Fruit fly (Drosophila melanogaster) whole organism, embryonic: ENCODE measurements around the gene dpr20.

Source experiments
- ATbp ChIP-seq: fragments of 200-800 bp; sonication (Bioruptor generic); optimal IDR thresholded peaks from 2 replicates; lab custom pipeline; 2017; ENCODE audit warnings: missing biosample characterization, mild to moderate bottlenecking, missing genetic modification characterization, missing genetic modification reagents
- Aef1 ChIP-seq: fragments of 200-800 bp; sonication (Bioruptor generic); IDR thresholded peaks from 3 replicates; pipeline ENCODE4 v1.3.6; 2022; ENCODE audit warnings: missing biosample characterization, missing genetic modification characterization
- CG10565 ChIP-seq: fragments of 200-800 bp; sonication (Bioruptor generic); optimal IDR thresholded peaks from 3 replicates; lab custom pipeline; 2016; ENCODE audit warnings: missing biosample characterization, mild to moderate bottlenecking, missing genetic modification characterization
- CG10959 ChIP-seq: fragments of 200-800 bp; sonication (Bioruptor generic); IDR thresholded peaks from 2 replicates; pipeline ENCODE4 v1.3.6; 2022; ENCODE audit warnings: missing biosample characterization, missing genetic modification characterization
- CG11504 ChIP-seq: fragments of 200-800 bp; sonication (Bioruptor generic); optimal IDR thresholded peaks from 3 replicates; lab custom pipeline; 2019; ENCODE audit warnings: missing biosample characterization, mild to moderate bottlenecking, missing genetic modification characterization, moderate library complexity
- CG15269 ChIP-seq: fragments of 200-800 bp; sonication (Bioruptor generic); optimal IDR thresholded peaks from 2 replicates; lab custom pipeline; 2018; ENCODE audit warnings: missing biosample characterization, mild to moderate bottlenecking, missing genetic modification characterization, moderate library complexity
- CG15479 ChIP-seq: fragments of 200-800 bp; sonication (Bioruptor generic); optimal IDR thresholded peaks from 3 replicates; lab custom pipeline; 2019; ENCODE audit warnings: missing biosample characterization, mild to moderate bottlenecking, missing genetic modification characterization, moderate library complexity
- CG17829 ChIP-seq: fragments of 200-800 bp; optimal IDR thresholded peaks from 2 replicates; lab custom pipeline; 2019; ENCODE audit warnings: missing biosample characterization, mild to moderate bottlenecking, missing genetic modification characterization, moderate library complexity
- CG1832 ChIP-seq: fragments of 200-800 bp; sonication (Bioruptor generic); optimal IDR thresholded peaks from 2 replicates; lab custom pipeline; 2017; ENCODE audit warnings: missing biosample characterization, mild to moderate bottlenecking, missing genetic modification characterization, inconsistent platforms
- CG2120 ChIP-seq: fragments of 200-800 bp; sonication (Bioruptor generic); optimal IDR thresholded peaks from 3 replicates; lab custom pipeline; 2016; ENCODE audit warnings: missing biosample characterization, missing genetic modification characterization
- CG43689 ChIP-seq: fragments of 200-800 bp; sonication (Bioruptor generic); IDR thresholded peaks from 2 replicates; pipeline ENCODE4 v1.3.6; 2022; ENCODE audit warnings: missing biosample characterization, missing genetic modification characterization
- CG4617 ChIP-seq: fragments of 200-800 bp; sonication (Bioruptor generic); optimal IDR thresholded peaks from 3 replicates; lab custom pipeline; 2016; ENCODE audit warnings: missing biosample characterization, missing genetic modification characterization, borderline replicate concordance
- CG6254 ChIP-seq: fragments of 200-800 bp; sonication (Bioruptor generic); optimal IDR thresholded peaks from 3 replicates; lab custom pipeline; 2017; ENCODE audit warnings: mild to moderate bottlenecking, missing biosample characterization, missing genetic modification reagents, missing genetic modification characterization
- CG6854 ChIP-seq: fragments of 200-800 bp; sonication (Bioruptor generic); optimal IDR thresholded peaks from 3 replicates; lab custom pipeline; 2017; ENCODE audit warnings: missing biosample characterization, mild to moderate bottlenecking, missing genetic modification characterization
- CG7786 ChIP-seq: fragments of 200-800 bp; sonication (Bioruptor generic); optimal IDR thresholded peaks from 2 replicates; lab custom pipeline; 2016; ENCODE audit warnings: missing biosample characterization, missing genetic modification characterization
- CG8290 ChIP-seq, 3 experiments: fragments of 200-800 bp; sonication (Bioruptor generic); optimal IDR thresholded peaks; 2 replicates each; lab custom pipeline; 2016 to 2019; ENCODE audit warnings: missing biosample characterization in 3 of 3, missing genetic modification characterization in 3 of 3, mild to moderate bottlenecking in 2 of 3, moderate library complexity in 1 of 3
- CG8478 ChIP-seq: fragments of >200 bp; optimal IDR thresholded peaks from 2 replicates; lab custom pipeline; 2018
- CG9876 ChIP-seq: fragments of 200-800 bp; sonication (Bioruptor generic); optimal IDR thresholded peaks from 2 replicates; lab custom pipeline; 2016; ENCODE audit warnings: missing biosample characterization, missing genetic modification characterization
- CrebB ChIP-seq: fragments of 200-800 bp; sonication (Bioruptor generic); optimal IDR thresholded peaks from 3 replicates; lab custom pipeline; 2018; ENCODE audit warnings: missing biosample characterization, mild to moderate bottlenecking, missing genetic modification characterization
- E2f1 ChIP-seq: fragments of 200-800 bp; sonication (Bioruptor generic); IDR thresholded peaks from 2 replicates; pipeline ENCODE4 v1.3.6; 2022; ENCODE audit warnings: missing biosample characterization, missing genetic modification characterization
- Ets65A ChIP-seq: fragments of 200-800 bp; sonication (Bioruptor generic); peaks from one replicate; lab custom pipeline; 2016; ENCODE audit warnings: missing biosample characterization, missing genetic modification characterization
- Ets97D ChIP-seq: fragments of 200-800 bp; sonication (Bioruptor generic); optimal IDR thresholded peaks from 3 replicates; lab custom pipeline; 2016; ENCODE audit warnings: missing biosample characterization, missing genetic modification characterization
- H15 ChIP-seq: fragments of 200-800 bp; sonication (Bioruptor generic); IDR thresholded peaks from 3 replicates; pipeline ENCODE4 v1.3.6; 2022; ENCODE audit warnings: missing biosample characterization, missing genetic modification characterization
- Kr ChIP-seq: fragments of 200-800 bp; sonication (Bioruptor generic); optimal IDR thresholded peaks from 2 replicates; lab custom pipeline; 2017; ENCODE audit warnings: missing biosample characterization, mild to moderate bottlenecking, missing genetic modification characterization
- Lpt ChIP-seq: fragments of >200 bp; optimal IDR thresholded peaks from 2 replicates; lab custom pipeline; 2018; ENCODE audit warnings: missing biosample characterization, missing genetic modification characterization
- Mad ChIP-seq: fragments of 200-800 bp; sonication (Bioruptor generic); optimal IDR thresholded peaks from 2 replicates; lab custom pipeline; 2016; ENCODE audit warnings: missing biosample characterization, missing genetic modification characterization
- NC2α ChIP-seq: fragments of 200-800 bp; sonication (Bioruptor generic); optimal IDR thresholded peaks from 2 replicates; lab custom pipeline; 2016; ENCODE audit warnings: missing biosample characterization, missing genetic modification characterization
- Nf-YC ChIP-seq: fragments of 200-800 bp; optimal IDR thresholded peaks from 3 replicates; lab custom pipeline; 2019; ENCODE audit warnings: missing biosample characterization, mild to moderate bottlenecking, missing genetic modification characterization, moderate library complexity
- Side ChIP-seq: fragments of 200-800 bp; sonication (Bioruptor generic); optimal IDR thresholded peaks from 2 replicates; lab custom pipeline; 2016; ENCODE audit warnings: missing biosample characterization, missing genetic modification characterization
- ap ChIP-seq: fragments of 200-800 bp; sonication (Bioruptor generic); IDR thresholded peaks from 2 replicates; pipeline ENCODE4 v1.3.6; 2022; ENCODE audit warnings: missing biosample characterization, missing genetic modification characterization
- ase ChIP-seq: fragments of 200-800 bp; sonication (Bioruptor generic); IDR thresholded peaks from 3 replicates; pipeline ENCODE4 v1.3.6; 2022; ENCODE audit warnings: missing biosample characterization, missing genetic modification characterization
- btn ChIP-seq: fragments of 200-800 bp; sonication (Bioruptor generic); optimal IDR thresholded peaks from 2 replicates; lab custom pipeline; 2016; ENCODE audit warnings: missing biosample characterization, missing genetic modification characterization
- cato ChIP-seq: fragments of 200-800 bp; sonication (Bioruptor generic); optimal IDR thresholded peaks from 2 replicates; lab custom pipeline; 2016; ENCODE audit warnings: missing biosample characterization, missing genetic modification characterization, borderline replicate concordance
- chm ChIP-seq: fragments of 200-800 bp; sonication (Bioruptor generic); IDR thresholded peaks from 2 replicates; pipeline ENCODE4 v1.3.6; 2022; ENCODE audit warnings: missing biosample characterization, missing genetic modification characterization
- dysf ChIP-seq: fragments of 200-800 bp; sonication (Bioruptor generic); IDR thresholded peaks from 3 replicates; pipeline ENCODE4 v1.3.6; 2022; ENCODE audit warnings: missing biosample characterization, missing genetic modification characterization
- exex ChIP-seq: fragments of 200-800 bp; sonication (Bioruptor generic); optimal IDR thresholded peaks from 4 replicates; lab custom pipeline; 2018; ENCODE audit warnings: missing biosample characterization, mild to moderate bottlenecking, missing genetic modification characterization, moderate library complexity
- kni ChIP-seq: fragments of 200-800 bp; sonication (Bioruptor generic); optimal IDR thresholded peaks from 3 replicates; lab custom pipeline; 2017; ENCODE audit warnings: mild to moderate bottlenecking, missing biosample characterization, missing genetic modification reagents, missing genetic modification characterization
- lmd ChIP-seq: fragments of 200-800 bp; sonication (Bioruptor generic); IDR thresholded peaks from 2 replicates; pipeline ENCODE4 v1.3.6; 2022; ENCODE audit warnings: missing biosample characterization, missing genetic modification characterization
- nom ChIP-seq: fragments of 200-800 bp; sonication (Bioruptor generic); optimal IDR thresholded peaks from 2 replicates; lab custom pipeline; 2017; ENCODE audit warnings: missing biosample characterization, missing genetic modification characterization, mild to moderate bottlenecking, moderate library complexity, missing genetic modification reagents
- org-1 ChIP-seq: fragments of 200-800 bp; sonication (Bioruptor generic); optimal IDR thresholded peaks from 2 replicates; lab custom pipeline; 2017; ENCODE audit warnings: missing biosample characterization, missing genetic modification characterization
- pan ChIP-seq, 4 experiments: fragments of >200 bp in 3 of 4; fragments of 200-800 bp in 1 of 4; sonication (Bioruptor generic) in 1 of 4; optimal IDR thresholded peaks in 3 of 4; IDR thresholded peaks in 1 of 4; 2 replicates each; pipeline versions ENCODE4 v1.3.6 to Lab custom; 2017 to 2022; ENCODE audit warnings: missing biosample characterization in 2 of 4, missing genetic modification characterization in 2 of 4, mixed read lengths in 1 of 4
- pb ChIP-seq: fragments of 200-800 bp; sonication (Bioruptor generic); optimal IDR thresholded peaks from 3 replicates; lab custom pipeline; 2016; ENCODE audit warnings: missing biosample characterization, missing genetic modification characterization
- row ChIP-seq: fragments of 200-800 bp; sonication (Bioruptor generic); IDR thresholded peaks from 3 replicates; pipeline ENCODE4 v1.3.6; 2022; ENCODE audit warnings: missing biosample characterization, missing genetic modification characterization
- tna ChIP-seq: fragments of 200-800 bp; sonication (Bioruptor generic); IDR thresholded peaks from 2 replicates; pipeline ENCODE4 v1.3.6; 2022; ENCODE audit warnings: missing biosample characterization, missing genetic modification characterization; ENCODE audit not compliant: partially characterized antibody
- toy ChIP-seq: fragments of 200-800 bp; sonication (Bioruptor generic); IDR thresholded peaks from 2 replicates; pipeline ENCODE4 v1.3.6; 2022; ENCODE audit warnings: missing biosample characterization, missing genetic modification characterization
- vfl ChIP-seq: fragments of 200-800 bp; sonication (Bioruptor generic); optimal IDR thresholded peaks from 2 replicates; lab custom pipeline; 2016; ENCODE audit warnings: missing biosample characterization, missing genetic modification characterization
- vnd ChIP-seq: fragments of 200-800 bp; sonication (Bioruptor generic); IDR thresholded peaks from 3 replicates; pipeline ENCODE4 v1.3.6; 2022; ENCODE audit warnings: missing biosample characterization, missing genetic modification characterization; ENCODE audit not compliant: partially characterized antibody
- wek ChIP-seq: fragments of 200-800 bp; sonication (Bioruptor generic); optimal IDR thresholded peaks from 3 replicates; lab custom pipeline; 2018; ENCODE audit warnings: missing biosample characterization, mild to moderate bottlenecking, missing genetic modification characterization, moderate library complexity

The dpr20 gene

dm6 chr3L:857063-858015, at the start of gene dpr20 (continued):
- peak; percentile 13 for TF ChIP-seq CG8290 (GFP tag; optimal IDR thresholded peaks at IDR 0.05; lab: Kevin White, UChicago)
- peak; percentile 28 to 95 for TF ChIP-seq CG8290 (tag; optimal IDR thresholded peaks at IDR 0.05; lab: Kevin White, UChicago)
- peak; percentile 96 for TF ChIP-seq Ets65A (GFP tag; lab: Kevin White, UChicago)
- peak; percentile 70 for TF ChIP-seq CG11504 (tag; lab: Kevin White, UChicago)
- TF ChIP-seq CrebB (tag; lab: Kevin White, UChicago), result peak; percentile 52
- peak; percentile 80 for TF ChIP-seq CG43689 (GFP tag; lab: Robert Waterston, UW)
- TF ChIP-seq CG10959 (GFP tag; lab: Robert Waterston, UW), result peak; percentile 36
- TF ChIP-seq btn, result peak; percentile 13
- TF ChIP-seq CG1832, result no peak
- TF ChIP-seq CG9876, result peak; percentile 39
- peak; percentile 76 for TF ChIP-seq Side
- no peak for TF ChIP-seq CG8478 (lab: Kevin White, UChicago)
- no peak for TF ChIP-seq Kr (GFP tag; lab: Kevin White, UChicago)
- TF ChIP-seq lmd (GFP tag; lab: Robert Waterston, UW), result peak; percentile 91
- no peak for TF ChIP-seq pan (optimal IDR thresholded peaks at IDR 0.05; lab: Kevin White, UChicago)
- TF ChIP-seq pan (GFP tag; optimal IDR thresholded peaks at IDR 0.05 in 1 of 2, IDR thresholded peaks at IDR 0.05 in 1 of 2), result peak in 1 of 2 experiments; percentile 93
- TF ChIP-seq Nf-YC (tag; lab: Kevin White, UChicago), result peak; percentile 32
- peak; percentile 49 for TF ChIP-seq org-1 (GFP tag; lab: Kevin White, UChicago)
- TF ChIP-seq chm (GFP tag; lab: Robert Waterston, UW), result peak; percentile 68
- TF ChIP-seq nom (GFP tag; lab: Kevin White, UChicago), result peak; percentile 59
- TF ChIP-seq Ets97D (GFP tag; lab: Kevin White, UChicago), result peak; percentile 35
- TF ChIP-seq CG15479, result no peak
- peak; percentile 91 for TF ChIP-seq dysf (GFP tag; lab: Robert Waterston, UW)
- no peak for TF ChIP-seq NC2α (GFP tag; lab: Kevin White, UChicago)
- TF ChIP-seq CG2120 (GFP tag; lab: Kevin White, UChicago), result peak; percentile 91
- no peak for TF ChIP-seq kni
- TF ChIP-seq vnd (GFP tag; lab: Robert Waterston, UW), result no peak
- peak; percentile 69 for TF ChIP-seq CG7786
- no peak for TF ChIP-seq CG6254 (GFP tag; lab: Kevin White, UChicago)
- peak; percentile 66; the same call in 1 of the 2 replicates for TF ChIP-seq toy (GFP tag; lab: Robert Waterston, UW)
- peak; percentile 59 for TF ChIP-seq CG17829 (tag; lab: Kevin White, UChicago)
- TF ChIP-seq ase (GFP tag; lab: Robert Waterston, UW), result peak; percentile 87
- peak; percentile 86 for TF ChIP-seq Aef1 (GFP tag; lab: Robert Waterston, UW)
- TF ChIP-seq exex (tag; lab: Kevin White, UChicago), result peak; percentile 46
- TF ChIP-seq wek, result peak; percentile 40
- peak; percentile 93 for TF ChIP-seq row (GFP tag; lab: Robert Waterston, UW)
- TF ChIP-seq H15 (GFP tag; lab: Robert Waterston, UW), result peak; percentile 82
- TF ChIP-seq ATbp (GFP tag; lab: Kevin White, UChicago), result peak; percentile 40
- no peak for TF ChIP-seq tna
- peak; percentile 25 for TF ChIP-seq CG4617 (GFP tag; lab: Kevin White, UChicago)
- TF ChIP-seq Lpt (GFP tag; lab: Kevin White, UChicago), result no peak
- TF ChIP-seq ap (GFP tag; lab: Robert Waterston, UW), result peak; percentile 76
- peak; percentile 83 for TF ChIP-seq CG15269 (tag; lab: Kevin White, UChicago)
- TF ChIP-seq E2f1 (GFP tag; lab: Robert Waterston, UW), result peak; percentile 83
- TF ChIP-seq pb (GFP tag; lab: Kevin White, UChicago), result peak; percentile 77
- TF ChIP-seq CG6854 (GFP tag; lab: Kevin White, UChicago), result peak; percentile 44
- no peak for TF ChIP-seq CG10565
- TF ChIP-seq cato, result no peak
- peak; percentile 63 for TF ChIP-seq vfl (GFP tag; lab: Kevin White, UChicago)
- no peak for TF ChIP-seq Mad (GFP tag; lab: Kevin White, UChicago)
